Fruit fly (Drosophila melanogaster) whole organism: Measurements from ENCODE around the gene gdl-ORF39.

Experiments used
- CG8478 ChIP-seq: fragments of >200 bp; optimal IDR thresholded peaks from 2 replicates; lab custom pipeline; 2018; ENCODE audit warnings: inconsistent platforms
- usp ChIP-seq: fragments of >200 bp; optimal IDR thresholded peaks from 2 replicates; lab custom pipeline; 2017; ENCODE audit warnings: missing biosample characterization, missing genetic modification characterization, mixed read lengths

dm6 chr3L:15547187-15547790, 38.0 kb downstream of the gdl-ORF39 start:
- TF ChIP-seq usp (GFP tag; lab: Kevin White, UChicago), result no peak
- TF ChIP-seq CG8478, result no peak
